Fruit fly (Drosophila melanogaster) whole organism, pupa: ENCODE measurements around the gene CG15514.

Experiments
- CG14655 ChIP-seq: fragments of 200-800 bp; sonication (Bioruptor generic); optimal IDR thresholded peaks from 3 replicates; lab custom pipeline; 2017; ENCODE audit warnings: mild to moderate bottlenecking, missing biosample characterization, missing genetic modification reagents, missing genetic modification characterization
- CG15710 ChIP-seq: fragments of 200-800 bp; sonication (Bioruptor generic); optimal IDR thresholded peaks from 2 replicates; lab custom pipeline; 2018; ENCODE audit warnings: missing biosample characterization, mild to moderate bottlenecking, missing genetic modification characterization, moderate library complexity
- CG34367 ChIP-seq: fragments of 200-800 bp; sonication (Bioruptor generic); optimal IDR thresholded peaks from 2 replicates; lab custom pipeline; 2018; ENCODE audit warnings: missing biosample characterization, mild to moderate bottlenecking, missing genetic modification characterization
- CG9948 ChIP-seq: fragments of 200-800 bp; sonication (Bioruptor generic); optimal IDR thresholded peaks from 2 replicates; lab custom pipeline; 2018; ENCODE audit warnings: missing biosample characterization, mild to moderate bottlenecking, missing genetic modification characterization, moderate library complexity
- EcR ChIP-seq: fragments of 200-800 bp; sonication (Bioruptor generic); optimal IDR thresholded peaks from 3 replicates; lab custom pipeline; 2019; ENCODE audit warnings: missing biosample characterization, missing genetic modification characterization, mild to moderate bottlenecking, moderate library complexity, missing genetic modification reagents
- fd96Ca ChIP-seq: fragments of 200-800 bp; sonication (Bioruptor generic); IDR thresholded peaks from 3 replicates; pipeline ENCODE4 v1.3.6; 2022; ENCODE audit warnings: missing biosample characterization, missing genetic modification characterization

DNA sequence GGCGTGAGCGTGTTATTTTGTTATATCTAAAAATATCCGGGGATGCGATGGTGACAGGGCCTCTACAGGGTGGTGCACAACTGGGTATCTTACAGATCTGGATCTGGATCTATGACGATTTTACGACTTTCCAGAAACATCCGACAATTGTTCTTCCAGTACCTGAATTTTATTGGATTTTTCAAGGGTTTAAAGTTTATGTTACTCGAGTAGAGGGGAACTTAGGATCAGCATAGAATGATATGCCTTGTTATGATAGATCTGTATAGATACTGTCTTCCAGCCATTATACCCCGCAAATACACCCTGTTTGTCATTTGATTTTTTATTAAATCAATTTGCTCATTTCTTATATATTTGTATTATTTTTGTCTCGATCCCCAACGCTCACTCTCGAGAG is 33.1 kb upstream of the CG15514 start:
- no peak for TF ChIP-seq CG34367
- TF ChIP-seq fd96Ca (GFP tag; lab: Robert Waterston, UW), result peak; percentile 85
- TF ChIP-seq EcR, result no peak
- TF ChIP-seq CG15710, result no peak
- peak; percentile 51 for TF ChIP-seq CG14655
- no peak for TF ChIP-seq CG9948 (tag; lab: Kevin White, UChicago)
